Worm (Caenorhabditis elegans): Measurements from ENCODE around the gene tsp-12.
A peak's percentile ranks its signal among the peaks of the same experiment; 100 is the strongest.

Gene tsp-12

DNA sequence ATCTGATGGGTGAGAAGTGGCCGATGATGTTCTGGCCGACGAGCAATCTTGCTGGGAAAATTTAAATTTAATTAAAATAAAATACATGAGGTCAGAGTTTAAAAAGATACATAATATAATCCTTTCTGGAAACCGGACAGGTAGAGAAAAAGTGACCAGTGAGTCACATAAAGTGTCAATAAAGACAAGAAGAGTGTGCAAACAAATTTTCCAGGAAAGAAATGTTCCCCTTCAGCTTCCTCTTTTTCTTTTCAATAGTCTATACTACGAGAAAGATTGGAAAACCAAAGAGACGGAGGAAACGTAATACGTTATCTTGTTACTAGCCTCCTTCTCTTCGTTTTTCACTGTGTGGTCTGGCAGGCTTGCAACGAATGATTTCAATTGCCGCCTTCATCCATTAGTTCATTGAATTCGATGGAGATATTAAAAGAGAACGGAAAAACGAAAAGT is at the start of gene tsp-12:
Gene tsp-12, minus strand, starts transcription at position 51 of the 453 bp plus-strand sequence.
- TF ChIP-seq him-1 (tag; optimal IDR thresholded peaks at IDR 0.05) (no peak), W03F9.2 (tag; optimal IDR thresholded peaks at IDR 0.05) (no peak), dao-5 (tag; optimal IDR thresholded peaks at IDR 0.05) (no peak)

- TF ChIP-seq W03F9.2 (tag; optimal IDR thresholded peaks at IDR 0.05) = peak; percentile 50
- no peak for TF ChIP-seq him-1 (tag; optimal IDR thresholded peaks at IDR 0.05)
- TF ChIP-seq dao-5 (tag; optimal IDR thresholded peaks at IDR 0.05) = no peak
Observed at ce11 chrIV:10197317-10197867, 47.0 kb upstream of the tsp-12 start, which contains the start of gene gon-4. gon-4 (plus strand) TSS chrIV:10197817.

DNA sequence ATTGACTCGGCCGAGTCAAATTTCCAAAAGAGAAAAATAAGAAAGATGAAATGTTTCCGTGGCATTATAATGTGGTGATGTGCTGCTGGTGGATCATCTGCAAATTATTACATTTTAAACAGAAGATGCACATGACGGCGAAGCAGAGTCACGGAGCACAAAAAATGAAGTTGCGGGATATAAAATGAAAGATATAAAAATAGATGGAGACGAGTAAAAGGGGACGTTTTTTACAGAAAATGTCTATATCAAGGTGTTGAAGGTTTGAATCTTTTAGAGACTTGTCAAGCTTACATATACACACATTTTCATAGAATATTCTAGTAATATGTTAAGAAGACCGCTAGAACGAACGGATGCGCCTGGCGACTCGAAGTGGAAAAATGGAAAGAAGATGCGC is 43.9 kb upstream of the tsp-12 start, which contains the start of gene ptrg-1:
Gene ptrg-1, minus strand, starts transcription at position 101 of the 400 bp plus-strand sequence.
- TF ChIP-seq W03F9.2 (tag; optimal IDR thresholded peaks at IDR 0.05) = no peak

- no peak for TF ChIP-seq him-1 (tag; optimal IDR thresholded peaks at IDR 0.05)
- no peak for TF ChIP-seq W03F9.2 (tag; optimal IDR thresholded peaks at IDR 0.05)
- TF ChIP-seq dao-5 (tag; optimal IDR thresholded peaks at IDR 0.05) = no peak
Observed at ce11 chrIV:10191498-10191897, 41.1 kb upstream of the tsp-12 start.

DNA sequence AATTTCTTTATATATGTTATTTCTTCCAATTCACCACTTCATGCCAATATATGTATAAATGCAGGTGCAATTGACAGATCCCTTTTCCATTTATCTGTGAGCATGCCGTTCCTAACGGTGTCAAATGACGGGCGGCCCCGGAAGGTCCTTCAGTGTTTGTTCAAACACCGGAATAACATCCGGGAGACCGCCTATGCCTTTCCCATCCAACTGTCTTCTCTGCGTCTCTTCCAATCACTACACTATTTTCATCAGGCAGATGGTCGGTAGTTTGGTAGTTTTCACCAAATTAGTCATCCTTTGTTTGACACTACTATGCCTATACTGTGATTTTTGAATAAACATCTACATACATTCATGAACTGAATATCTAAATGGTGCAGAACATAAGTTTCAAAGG is 40.2 kb upstream of the tsp-12 start:
- no peak for TF ChIP-seq him-1 (tag; optimal IDR thresholded peaks at IDR 0.05)
- TF ChIP-seq W03F9.2 (tag; optimal IDR thresholded peaks at IDR 0.05) = no peak
- TF ChIP-seq dao-5 (tag; optimal IDR thresholded peaks at IDR 0.05) = no peak

DNA sequence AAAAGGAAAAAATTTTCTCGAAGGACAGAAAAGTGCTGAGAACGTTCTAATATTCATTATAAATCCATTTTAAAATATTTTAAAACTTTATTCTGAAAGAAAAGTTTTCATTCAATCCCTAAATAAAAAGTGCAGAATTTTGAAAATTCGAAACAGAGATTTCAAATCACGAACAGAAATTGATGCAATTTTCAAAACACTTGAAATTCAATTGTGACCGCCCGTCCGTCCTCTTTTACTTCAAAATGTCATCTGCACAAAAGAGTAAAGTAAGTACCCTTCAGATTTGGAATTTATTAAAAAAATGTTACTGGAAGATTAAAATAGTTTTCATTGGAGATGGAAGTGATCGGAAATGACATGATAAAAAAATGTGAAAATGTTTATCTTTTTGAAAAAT is 38.1 kb upstream of the tsp-12 start:
- TF ChIP-seq W03F9.2 (tag; optimal IDR thresholded peaks at IDR 0.05) = no peak
- no peak for TF ChIP-seq him-1 (tag; optimal IDR thresholded peaks at IDR 0.05)
- no peak for TF ChIP-seq dao-5 (tag; optimal IDR thresholded peaks at IDR 0.05)

DNA sequence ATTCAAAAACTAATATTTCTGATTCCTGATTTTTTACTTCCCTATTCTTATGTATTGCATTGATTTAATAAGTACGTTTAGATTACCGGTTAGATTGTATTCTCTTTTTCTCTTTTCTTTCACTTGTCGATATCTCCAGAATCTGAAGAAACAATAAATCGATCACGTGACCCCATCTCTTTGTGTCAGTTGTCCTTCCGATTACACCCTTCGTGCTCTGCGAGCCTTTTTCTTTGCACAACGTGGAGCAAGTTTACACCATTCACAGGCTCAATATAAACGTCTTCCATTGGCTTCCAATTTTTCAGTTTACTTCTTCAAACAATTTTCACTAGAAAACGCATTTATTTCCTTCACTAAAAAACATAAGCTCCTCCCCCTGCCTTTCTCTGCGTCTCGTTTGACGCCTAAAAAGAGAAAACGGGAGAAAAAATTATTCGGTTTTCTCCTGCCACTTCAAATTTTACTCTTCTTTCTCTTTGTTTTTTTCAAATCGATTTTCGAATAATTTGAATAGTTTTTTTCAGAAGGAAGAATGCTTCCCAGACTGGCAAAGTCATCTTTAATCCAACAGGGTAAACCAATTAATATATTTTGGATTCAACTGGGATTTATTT is 29.8 kb upstream of the tsp-12 start, which contains the start of gene gta-1:
Gene gta-1, plus strand, starts transcription at position 528 of the 617 bp plus-strand sequence.
- no peak for TF ChIP-seq dao-5 (tag; optimal IDR thresholded peaks at IDR 0.05)
- TF ChIP-seq him-1 (tag; optimal IDR thresholded peaks at IDR 0.05) = no peak
- TF ChIP-seq W03F9.2 (tag; optimal IDR thresholded peaks at IDR 0.05) = no peak

- no peak for TF ChIP-seq him-1 (tag; optimal IDR thresholded peaks at IDR 0.05)
- TF ChIP-seq W03F9.2 (tag; optimal IDR thresholded peaks at IDR 0.05) = no peak
- TF ChIP-seq dao-5 (tag; optimal IDR thresholded peaks at IDR 0.05) = no peak
Observed at ce11 chrIV:10177779-10178178, 27.4 kb upstream of the tsp-12 start, which contains the start of gene mspn-1. mspn-1 (plus strand) TSS chrIV:10177968.

ce11 chrIV:10176252-10176730 is 25.9 kb upstream of the tsp-12 start, which contains the start of gene rack-1:
rack-1 (plus strand) TSS chrIV:10176680.
- peak; percentile 74 for TF ChIP-seq W03F9.2 (tag; optimal IDR thresholded peaks at IDR 0.05)
- peak; percentile 8 for TF ChIP-seq him-1 (tag; optimal IDR thresholded peaks at IDR 0.05)
- no peak for TF ChIP-seq dao-5 (tag; optimal IDR thresholded peaks at IDR 0.05)

DNA sequence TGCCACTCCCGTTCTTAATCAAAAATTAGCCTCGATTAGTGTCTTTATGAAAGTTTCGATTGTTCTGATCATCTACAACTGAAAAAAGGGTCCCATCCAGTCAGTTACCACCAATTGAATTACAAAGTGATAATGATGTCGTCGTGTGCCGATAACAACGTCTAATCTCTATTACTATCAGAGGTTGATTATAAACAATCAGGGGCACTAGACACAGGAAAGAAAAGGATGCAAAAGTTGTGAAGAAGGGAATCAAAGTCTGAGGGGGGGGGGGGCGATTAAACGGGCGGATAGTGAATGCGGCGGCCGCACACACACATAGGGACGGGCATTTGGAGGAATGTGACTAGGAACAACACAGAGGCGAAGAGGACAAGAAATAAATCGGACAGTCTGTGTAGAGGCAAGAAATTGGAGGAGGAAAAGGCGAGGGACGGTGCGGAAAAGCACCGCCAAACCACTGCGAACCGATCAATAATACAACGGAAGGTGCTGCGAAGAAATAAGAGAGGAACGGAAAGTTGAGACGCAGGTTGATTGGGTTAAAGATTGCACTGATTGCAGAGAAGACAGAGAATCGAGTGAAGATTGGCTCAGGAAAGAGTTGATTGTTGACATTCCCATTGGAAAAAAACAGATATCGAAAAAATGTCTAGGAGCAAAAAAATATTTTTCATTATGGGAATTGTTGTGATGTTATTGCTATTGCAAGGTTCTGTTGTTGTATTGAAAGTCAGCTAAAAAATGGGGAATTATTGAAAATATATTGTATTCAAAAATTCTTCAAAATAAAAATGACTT is 24.7 kb upstream of the tsp-12 start:
- no peak for TF ChIP-seq him-1 (tag; optimal IDR thresholded peaks at IDR 0.05)

DNA sequence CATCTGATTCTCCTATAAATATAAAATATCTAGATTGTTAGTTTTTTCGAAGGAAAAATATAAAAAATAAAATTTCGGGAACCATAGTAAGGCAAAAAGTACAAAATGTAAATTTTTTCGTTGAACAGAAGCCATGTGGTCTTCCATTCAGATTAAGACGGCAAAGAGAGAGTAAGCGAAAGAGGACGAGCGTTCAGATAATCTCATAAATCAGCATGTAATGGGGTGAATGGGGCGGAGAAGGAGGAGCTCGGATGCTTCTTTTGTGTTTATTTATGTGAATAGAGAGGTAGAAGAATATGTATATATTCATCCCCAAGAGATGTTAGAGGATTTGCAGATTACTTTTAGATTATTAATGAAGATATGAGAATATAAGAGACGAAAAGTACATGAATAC is 23.9 kb upstream of the tsp-12 start, which contains the start of gene pxf-1:
Gene pxf-1, minus strand, starts transcription at position 14 of the 400 bp plus-strand sequence.
- TF ChIP-seq dao-5 (tag; optimal IDR thresholded peaks at IDR 0.05) (no peak), W03F9.2 (tag; optimal IDR thresholded peaks at IDR 0.05) (no peak), him-1 (tag; optimal IDR thresholded peaks at IDR 0.05) (no peak)

DNA sequence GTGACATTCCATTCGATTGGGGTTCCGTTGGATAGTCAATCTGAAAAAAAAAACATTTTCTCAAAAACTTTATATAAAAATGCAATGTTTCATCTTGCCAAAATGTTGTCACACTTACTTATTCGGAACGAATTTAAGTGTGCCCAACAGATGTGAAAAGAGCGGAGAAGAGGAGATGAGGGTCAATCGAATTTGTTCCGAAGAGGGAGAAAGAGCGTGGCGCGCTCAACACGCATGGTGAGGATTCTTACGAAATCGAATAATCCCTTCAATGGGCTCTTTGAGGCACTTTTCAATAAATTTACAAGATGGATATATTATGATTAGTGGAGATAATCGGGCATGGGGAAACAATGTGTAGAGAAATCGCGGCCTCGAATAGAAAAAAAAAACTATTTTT is 20.4 kb upstream of the tsp-12 start:
- TF ChIP-seq dao-5 (tag; optimal IDR thresholded peaks at IDR 0.05) = no peak
- no peak for TF ChIP-seq him-1 (tag; optimal IDR thresholded peaks at IDR 0.05)

DNA sequence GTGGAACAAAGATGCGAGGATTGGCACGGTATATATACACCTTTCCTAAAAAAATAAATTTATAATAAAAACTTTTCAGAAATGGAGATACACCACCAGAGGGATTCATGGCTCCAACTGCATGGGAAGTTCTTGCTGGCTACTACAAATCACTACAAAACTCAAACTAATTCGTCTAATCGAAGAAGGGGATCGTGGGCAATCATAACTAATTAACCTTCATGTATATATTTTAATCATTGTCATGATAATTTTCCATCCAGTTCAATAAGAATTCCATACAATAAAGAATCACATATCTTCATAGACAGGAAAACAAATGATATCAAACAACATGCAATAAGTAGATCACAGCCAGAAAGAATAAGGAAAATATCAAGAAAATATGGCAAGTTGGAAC is 13.7 kb upstream of the tsp-12 start:
- no peak for TF ChIP-seq him-1 (tag; optimal IDR thresholded peaks at IDR 0.05)
- TF ChIP-seq W03F9.2 (tag; optimal IDR thresholded peaks at IDR 0.05) = no peak

ce11 chrIV:10161706-10162105 is 11.3 kb upstream of the tsp-12 start, which contains the start of gene pps-1:
pps-1 (plus strand) TSS chrIV:10162006.
- TF ChIP-seq W03F9.2 (tag; optimal IDR thresholded peaks at IDR 0.05) (no peak), dao-5 (tag; optimal IDR thresholded peaks at IDR 0.05) (no peak), him-1 (tag; optimal IDR thresholded peaks at IDR 0.05) (no peak)
